Worm (Caenorhabditis elegans): Measurements from ENCODE around the gene ins-17.

The ins-17 gene

DNA sequence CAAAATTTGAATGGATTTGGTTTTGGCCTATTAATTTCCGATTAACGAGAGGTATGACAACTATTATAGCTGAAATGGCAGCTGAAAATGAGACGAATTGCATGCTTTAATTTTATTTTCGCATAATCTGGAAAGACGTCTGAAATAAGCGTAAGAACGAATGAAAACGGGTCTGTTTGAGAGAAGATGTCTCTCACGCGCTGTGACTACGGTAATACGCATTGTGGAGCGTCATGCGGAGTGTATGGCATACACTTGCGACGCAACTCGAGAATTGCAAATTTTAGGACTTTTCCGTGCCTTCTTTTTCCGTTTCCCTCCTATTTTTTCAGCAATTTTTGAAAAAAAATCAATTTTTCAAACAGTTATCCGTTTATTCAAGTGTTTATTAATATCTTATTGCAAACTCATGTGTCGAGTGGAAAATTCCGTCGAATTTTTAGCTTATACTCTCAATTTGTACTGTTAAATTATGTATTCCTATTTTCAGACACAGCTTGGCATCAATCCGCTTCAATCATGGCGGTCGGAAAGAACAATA is 1.9 kb downstream of the ins-17 start, which contains the start of gene rps-1 (continued):
- peak; percentile 63; the same call in 1 of the 2 replicates for TF ChIP-seq F39B2.1 (GFP tag; IDR thresholded peaks at IDR 0.05)
- no peak for TF ChIP-seq nhr-120 (GFP tag; IDR thresholded peaks at IDR 0.05)
- TF ChIP-seq lin-26 (GFP tag; IDR thresholded peaks at IDR 0.05) = peak; percentile 85; the same call in 1 of the 2 replicates
- TF ChIP-seq F33H1.4 (GFP tag; IDR thresholded peaks at IDR 0.05) = peak; percentile 87
- no peak for TF ChIP-seq nfya-2 (GFP tag; IDR thresholded peaks at IDR 0.05)

ce11 chrIII:4474908-4475307 is 2.5 kb downstream of the ins-17 start, which contains the start of gene ifet-1:
TSS of gene ifet-1 (minus strand) at chrIII:4475150.
- TF ChIP-seq nfyb-1 (GFP tag; IDR thresholded peaks at IDR 0.05) = no peak
- peak; percentile 59; the same call in 1 of the 2 replicates for TF ChIP-seq Y56A3A.18 (GFP tag; IDR thresholded peaks at IDR 0.05)

ce11 chrIII:4470793-4471192 is 6.6 kb downstream of the ins-17 start:
- no peak for TF ChIP-seq lag-1 (GFP tag; IDR thresholded peaks at IDR 0.05)
- TF ChIP-seq cebp-1 (GFP tag; IDR thresholded peaks at IDR 0.05) = no peak
- peak; percentile 72 for TF ChIP-seq cebp-1 (tag; optimal IDR thresholded peaks at IDR 0.05)
- TF ChIP-seq B0261.1 (tag; optimal IDR thresholded peaks at IDR 0.05) = peak; percentile 93
- 0 out of 2 replicates have a peak, but pooled peaks have one; percentile 20 for TF ChIP-seq ceh-91 (GFP tag; IDR thresholded peaks at IDR 0.05)
- no peak for TF ChIP-seq F22D6.2 (tag; optimal IDR thresholded peaks at IDR 0.05)
- no peak for TF ChIP-seq nfya-1 (tag; optimal IDR thresholded peaks at IDR 0.05; ENCODE audit: borderline replicate concordance, insufficient read depth)
- no peak for TF ChIP-seq Y79H2A.3 (GFP tag; conservative IDR thresholded peaks at IDR 0.05)
- TF ChIP-seq mes-4 (tag; optimal IDR thresholded peaks at IDR 0.05) = peak; percentile 78
- TF ChIP-seq hlh-12 (tag; optimal IDR thresholded peaks at IDR 0.05) = no peak
- peak; percentile 58 for TF ChIP-seq somi-1 (GFP tag; optimal IDR thresholded peaks at IDR 0.05)
- no peak for TF ChIP-seq nfya-2 (GFP tag; IDR thresholded peaks at IDR 0.05)
- TF ChIP-seq bed-2 (GFP tag; IDR thresholded peaks at IDR 0.05) = no peak
- TF ChIP-seq lin-54 (GFP tag; optimal IDR thresholded peaks at IDR 0.05) = peak; percentile 53
- peak; percentile 14 for TF ChIP-seq nhr-80 (tag; optimal IDR thresholded peaks at IDR 0.05)
- TF ChIP-seq C17E4.6 (GFP tag; IDR thresholded peaks at IDR 0.05) = 0 out of 2 replicates have a peak, but pooled peaks have one; percentile 36
- TF ChIP-seq zim-3 (tag; optimal IDR thresholded peaks at IDR 0.05) = peak; percentile 52
- no peak for TF ChIP-seq unc-62 (GFP tag; optimal IDR thresholded peaks at IDR 0.05)
- TF ChIP-seq ztf-26 (tag; optimal IDR thresholded peaks at IDR 0.05) = peak; percentile 66
- no peak for TF ChIP-seq mel-28 (tag; optimal IDR thresholded peaks at IDR 0.05; ENCODE audit: borderline replicate concordance)
- peak; percentile 13 for TF ChIP-seq tlf-1 (GFP tag; optimal IDR thresholded peaks at IDR 0.05)
- peak; percentile 60 to 83 for TF ChIP-seq rec-8 (tag; optimal IDR thresholded peaks at IDR 0.05)
- TF ChIP-seq madf-8 (GFP tag; conservative IDR thresholded peaks at IDR 0.05) = no peak; the same call in 1 of the 2 replicates
- TF ChIP-seq snpc-1.1 (tag; optimal IDR thresholded peaks at IDR 0.05; ENCODE audit: insufficient read depth) = no peak
- peak; percentile 70 for TF ChIP-seq ceh-79 (tag; optimal IDR thresholded peaks at IDR 0.05)
- peak; percentile 72 for TF ChIP-seq F57C9.4 (tag; optimal IDR thresholded peaks at IDR 0.05)
- TF ChIP-seq Y53F4B.3 (GFP tag; IDR thresholded peaks at IDR 0.05) = peak; percentile 45; the same call in 1 of the 2 replicates
- peak; percentile 87 for TF ChIP-seq nhr-90 (tag; optimal IDR thresholded peaks at IDR 0.05)
- TF ChIP-seq ekl-4 (GFP tag; IDR thresholded peaks at IDR 0.05) = peak; percentile 50; the same call in 1 of the 2 replicates
- TF ChIP-seq efl-1 (GFP tag; optimal IDR thresholded peaks at IDR 0.05) = no peak
- peak; percentile 90 for TF ChIP-seq ZK185.1 (tag; optimal IDR thresholded peaks at IDR 0.05; ENCODE audit: poor library complexity, severe bottlenecking)
- TF ChIP-seq tbx-9 (tag; optimal IDR thresholded peaks at IDR 0.05; ENCODE audit: borderline replicate concordance) = no peak
- peak; percentile 42 for TF ChIP-seq nhr-27 (tag; optimal IDR thresholded peaks at IDR 0.05)
- TF ChIP-seq K12H6.12 (tag; optimal IDR thresholded peaks at IDR 0.05) = no peak
- peak; percentile 64; the same call in 1 of the 2 replicates for TF ChIP-seq sea-2 (GFP tag; IDR thresholded peaks at IDR 0.05)
- TF ChIP-seq gei-17 (GFP tag; optimal IDR thresholded peaks at IDR 0.05) = no peak
- no peak for TF ChIP-seq F55B11.4 (tag; optimal IDR thresholded peaks at IDR 0.05; ENCODE audit: borderline replicate concordance, insufficient read depth)
- TF ChIP-seq let-607 (tag; optimal IDR thresholded peaks at IDR 0.05) = peak; percentile 55 to 67

All from whole organism, young adult.